Fruit fly (Drosophila melanogaster) whole organism, prepupa: Measurements from ENCODE around the gene CG11370.

Experiments
- CG15336 ChIP-seq: fragments of 200-800 bp; sonication (Bioruptor generic); IDR thresholded peaks from 2 replicates; pipeline ENCODE4 v1.3.6; 2022; ENCODE audit warnings: missing biosample characterization, missing genetic modification characterization
- CG16779 ChIP-seq: fragments of 200-800 bp; sonication (Bioruptor generic); optimal IDR thresholded peaks from 3 replicates; lab custom pipeline; 2017; ENCODE audit warnings: missing biosample characterization, mild to moderate bottlenecking, missing genetic modification characterization
- CG6792 ChIP-seq: fragments of 200-800 bp; sonication (Bioruptor generic); optimal IDR thresholded peaks from 3 replicates; lab custom pipeline; 2016; ENCODE audit warnings: missing biosample characterization, missing genetic modification characterization
- CG6854 ChIP-seq: fragments of 200-800 bp; sonication (Bioruptor generic); optimal IDR thresholded peaks from 2 replicates; lab custom pipeline; 2017; ENCODE audit warnings: missing biosample characterization, mild to moderate bottlenecking, missing genetic modification characterization
- CG7368 ChIP-seq: fragments of 200-800 bp; sonication (Bioruptor generic); optimal IDR thresholded peaks from 3 replicates; lab custom pipeline; 2016; ENCODE audit warnings: missing biosample characterization, missing genetic modification characterization
- CG8632 ChIP-seq: fragments of 200-800 bp; sonication (Bioruptor generic); optimal IDR thresholded peaks from 3 replicates; lab custom pipeline; 2016; ENCODE audit warnings: missing biosample characterization, missing genetic modification characterization
- Eip78C ChIP-seq: fragments of 200-800 bp; sonication (Bioruptor generic); peaks from one replicate; lab custom pipeline; 2016; ENCODE audit warnings: missing biosample characterization, missing genetic modification characterization
- Ets21C ChIP-seq: fragments of 200-800 bp; sonication (Bioruptor generic); optimal IDR thresholded peaks from 3 replicates; lab custom pipeline; 2016; ENCODE audit warnings: missing biosample characterization, missing genetic modification characterization
- Gug ChIP-seq: fragments of 200-800 bp; sonication (Bioruptor generic); IDR thresholded peaks from 2 replicates; pipeline ENCODE4 v1.3.6; 2022; ENCODE audit warnings: missing biosample characterization, missing genetic modification characterization
- Hr4 ChIP-seq: fragments of 200-800 bp; sonication (Bioruptor generic); optimal IDR thresholded peaks from 3 replicates; lab custom pipeline; 2016; ENCODE audit warnings: missing biosample characterization, missing genetic modification characterization
- salr ChIP-seq, 2 experiments: fragments of 200-800 bp; sonication (Bioruptor generic); optimal IDR thresholded peaks; 3 replicates each; lab custom pipeline; 2016 to 2018; ENCODE audit warnings: missing biosample characterization in 2 of 2, missing genetic modification characterization in 2 of 2, mild to moderate bottlenecking in 1 of 2
- topi ChIP-seq: fragments of 200-800 bp; sonication (Bioruptor generic); optimal IDR thresholded peaks from 3 replicates; lab custom pipeline; 2016; ENCODE audit warnings: missing biosample characterization, missing genetic modification characterization
- vri ChIP-seq: fragments of 200-800 bp; sonication (Bioruptor generic); optimal IDR thresholded peaks from 3 replicates; lab custom pipeline; 2016; ENCODE audit warnings: missing biosample characterization, mild to moderate bottlenecking, missing genetic modification characterization

dm6 chr3L:22729466-22729865 lies 17.5 kb downstream of the CG11370 start, which contains the start of gene CG32454:
- no peak for TF ChIP-seq Hr4
- TF ChIP-seq CG15336 (GFP tag; lab: Robert Waterston, UW): no peak
- TF ChIP-seq CG8632 (GFP tag; lab: Kevin White, UChicago): no peak
- no peak for TF ChIP-seq CG7368
- TF ChIP-seq vri (GFP tag; lab: Kevin White, UChicago): no peak
- no peak for TF ChIP-seq Eip78C
- no peak for TF ChIP-seq Ets21C
- TF ChIP-seq CG16779: no peak
- no peak for TF ChIP-seq CG6854
- no peak for TF ChIP-seq CG6792 (GFP tag; lab: Kevin White, UChicago)
- no peak for TF ChIP-seq salr (GFP tag; optimal IDR thresholded peaks at IDR 0.05; lab: Kevin White, UChicago)
- TF ChIP-seq topi (GFP tag; lab: Kevin White, UChicago): no peak
- no peak for TF ChIP-seq Gug (GFP tag; lab: Robert Waterston, UW)
